Worm (Caenorhabditis elegans) whole organism, L4 larva: ENCODE measurements around the gene Y38C1AA.12.

Source experiments
- cey-2 ChIP-seq: sonication (generic microtip); optimal IDR thresholded peaks from 3 replicates; lab custom pipeline; 2017; ENCODE audit warnings: missing genetic modification characterization, mild to moderate bottlenecking, missing compliant biosample characterization, antibody characterized with exemption, borderline replicate concordance; ENCODE audit not compliant: insufficient read depth
- dmd-8 ChIP-seq: fragments of 200-800 bp; sonication (Bioruptor generic); IDR thresholded peaks from 2 replicates; pipeline ENCODE4 v1.3.6; 2022; ENCODE audit warnings: missing genetic modification characterization, missing compliant biosample characterization
- hif-1 ChIP-seq, 2 experiments: sonication (generic microtip); optimal IDR thresholded peaks; 2 replicates each; lab custom pipeline; 2016 to 2017; ENCODE audit warnings: missing compliant biosample characterization in 2 of 2, missing genetic modification characterization in 2 of 2, missing genetic modification reagents in 2 of 2, missing genotype in 2 of 2, mild to moderate bottlenecking in 1 of 2

DNA sequence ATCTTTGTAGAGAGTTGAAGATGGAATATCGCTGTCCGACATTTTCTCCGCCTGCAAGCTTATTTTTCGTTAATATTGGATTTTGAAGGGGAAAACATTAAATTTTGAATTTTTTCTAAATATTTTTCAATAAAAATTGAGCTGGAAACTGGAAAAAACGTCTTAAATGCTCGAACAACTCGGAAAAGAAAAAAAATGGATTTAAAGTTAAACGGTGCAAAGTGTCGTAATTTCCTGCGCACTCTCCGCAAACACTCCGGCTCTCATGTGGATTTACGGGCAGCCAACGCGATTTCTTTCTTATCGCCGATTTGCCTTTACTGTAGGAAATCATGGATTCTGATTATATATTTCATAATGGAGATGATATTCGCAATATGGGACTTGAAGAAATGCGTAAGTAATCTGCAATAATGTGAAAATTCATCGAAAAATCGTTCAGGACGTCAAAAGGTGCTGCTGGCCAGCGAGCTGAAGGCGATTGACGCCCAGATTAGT, 48.2 kb downstream of the Y38C1AA.12 start, which contains the start of the genes fnta-1 and cogc-8:
- no peak for TF ChIP-seq cey-2
- TF ChIP-seq hif-1 (tag; optimal IDR thresholded peaks at IDR 0.05; lab: Kevin White, UChicago): no peak
- no peak for TF ChIP-seq dmd-8 (GFP tag; lab: Robert Waterston, UW)
